Worm (Caenorhabditis elegans) whole organism, mixed stage, embryonic: ENCODE measurements around the gene gba-2.

Source experiments
- M03D4.4 ChIP-seq: sonication (generic microtip); optimal IDR thresholded peaks from 2 replicates; lab custom pipeline; 2017; ENCODE audit warnings: mild to moderate bottlenecking, missing genetic modification characterization, missing compliant biosample characterization
- blmp-1 ChIP-seq: fragments of 150-350 bp; optimal IDR thresholded peaks from 2 replicates; lab custom pipeline; 2014; ENCODE audit warnings: missing biosample characterization, missing genetic modification characterization
- ceh-83 ChIP-seq: fragments of 200-800 bp; sonication (Bioruptor generic); optimal IDR thresholded peaks from 2 replicates; lab custom pipeline; 2018; ENCODE audit warnings: mild to moderate bottlenecking, missing genetic modification characterization, missing compliant biosample characterization
- ces-1 ChIP-seq: fragments of 150-350 bp; optimal IDR thresholded peaks from 2 replicates; lab custom pipeline; 2014; ENCODE audit warnings: missing biosample characterization, missing genetic modification reagents, missing genetic modification characterization
- cnd-1 ChIP-seq: fragments of 200-800 bp; sonication (Bioruptor generic); optimal IDR thresholded peaks from 2 replicates; lab custom pipeline; 2018; ENCODE audit warnings: mild to moderate bottlenecking, missing genetic modification characterization, missing compliant biosample characterization
- drap-1 ChIP-seq: fragments of 200-800 bp; sonication (Bioruptor generic); optimal IDR thresholded peaks from 3 replicates; lab custom pipeline; 2018; ENCODE audit warnings: mild to moderate bottlenecking, missing genetic modification characterization, missing compliant biosample characterization
- elt-1 ChIP-seq: sonication (generic microtip); optimal IDR thresholded peaks from 2 replicates; lab custom pipeline; 2017; ENCODE audit warnings: missing genetic modification characterization, mild to moderate bottlenecking, missing compliant biosample characterization, antibody characterized with exemption, moderate library complexity, borderline replicate concordance; ENCODE audit not compliant: insufficient read depth
- elt-3 ChIP-seq: fragments of 150-350 bp; optimal IDR thresholded peaks from 2 replicates; lab custom pipeline; 2014; ENCODE audit warnings: missing biosample characterization, missing genetic modification characterization
- flh-1 ChIP-seq: fragments of 200-800 bp; sonication (Bioruptor generic); optimal IDR thresholded peaks from 2 replicates; lab custom pipeline; 2018; ENCODE audit warnings: mild to moderate bottlenecking, missing genetic modification characterization, moderate library complexity, missing compliant biosample characterization
- ham-2 ChIP-seq: fragments of 200-800 bp; sonication (Bioruptor generic); optimal IDR thresholded peaks from 2 replicates; lab custom pipeline; 2018; ENCODE audit warnings: mild to moderate bottlenecking, missing genetic modification characterization, missing compliant biosample characterization
- hlh-1 ChIP-seq: fragments of 150-350 bp; optimal IDR thresholded peaks from 2 replicates; lab custom pipeline; 2014; ENCODE audit warnings: missing biosample characterization, missing genetic modification reagents, missing genetic modification characterization
- lin-13 ChIP-seq: fragments of 150-350 bp; optimal IDR thresholded peaks from 2 replicates; lab custom pipeline; 2014; ENCODE audit warnings: missing biosample characterization, missing genetic modification characterization
- lin-32 ChIP-seq: fragments of 200-800 bp; sonication (Bioruptor generic); optimal IDR thresholded peaks from 2 replicates; lab custom pipeline; 2018; ENCODE audit warnings: mild to moderate bottlenecking, missing genetic modification characterization, missing compliant biosample characterization
- lsy-2 ChIP-seq: fragments of 150-350 bp; optimal IDR thresholded peaks from 2 replicates; lab custom pipeline; 2014; ENCODE audit warnings: missing biosample characterization, missing genetic modification characterization
- mab-5 ChIP-seq: fragments of 150-350 bp; optimal IDR thresholded peaks from 2 replicates; lab custom pipeline; 2014; ENCODE audit warnings: missing biosample characterization, missing genetic modification characterization
- mep-1 ChIP-seq: fragments of 150-350 bp; optimal IDR thresholded peaks from 2 replicates; lab custom pipeline; 2017; ENCODE audit warnings: missing biosample characterization, missing genetic modification reagents, missing genetic modification characterization, inconsistent platforms
- mls-2 ChIP-seq: sonication (generic microtip); optimal IDR thresholded peaks from 2 replicates; lab custom pipeline; 2016; ENCODE audit warnings: mild to moderate bottlenecking, missing genetic modification characterization, moderate library complexity, missing compliant biosample characterization
- nhr-12 ChIP-seq: fragments of 150-350 bp; optimal IDR thresholded peaks from 2 replicates; lab custom pipeline; 2014; ENCODE audit warnings: missing biosample characterization, missing genetic modification characterization
- nhr-2 ChIP-seq: fragments of 150-350 bp; optimal IDR thresholded peaks from 2 replicates; lab custom pipeline; 2014; ENCODE audit warnings: missing biosample characterization, missing genetic modification characterization
- nhr-237 ChIP-seq: fragments of 150-350 bp; optimal IDR thresholded peaks from 2 replicates; lab custom pipeline; 2014; ENCODE audit warnings: missing biosample characterization, missing genetic modification characterization
- nhr-28 ChIP-seq: fragments of 150-350 bp; optimal IDR thresholded peaks from 2 replicates; lab custom pipeline; 2014; ENCODE audit warnings: missing biosample characterization, missing genetic modification characterization
- pha-4 ChIP-seq: fragments of 150-350 bp; optimal IDR thresholded peaks from 2 replicates; lab custom pipeline; 2018; ENCODE audit warnings: missing biosample characterization, missing genetic modification reagents, missing genetic modification characterization
- sem-2 ChIP-seq: fragments of 200-800 bp; sonication (Bioruptor generic); optimal IDR thresholded peaks from 2 replicates; lab custom pipeline; 2018; ENCODE audit warnings: mild to moderate bottlenecking, missing genetic modification characterization, missing compliant biosample characterization
- snpc-4 ChIP-seq: fragments of 150-350 bp; optimal IDR thresholded peaks from 2 replicates; lab custom pipeline; 2014; ENCODE audit warnings: missing biosample characterization, missing genetic modification characterization
- sptf-1 ChIP-seq: sonication (generic microtip); optimal IDR thresholded peaks from 2 replicates; lab custom pipeline; 2017; ENCODE audit warnings: mild to moderate bottlenecking, missing genetic modification characterization, moderate library complexity, missing compliant biosample characterization
- unc-120 ChIP-seq: sonication (generic microtip); optimal IDR thresholded peaks from 2 replicates; lab custom pipeline; 2017; ENCODE audit warnings: missing genetic modification characterization, missing compliant biosample characterization; ENCODE audit not compliant: poor library complexity, severe bottlenecking
- unc-39 ChIP-seq: fragments of 150-350 bp; optimal IDR thresholded peaks from 2 replicates; lab custom pipeline; 2014; ENCODE audit warnings: missing biosample characterization, missing genetic modification characterization
- unc-62 ChIP-seq: fragments of 150-350 bp; optimal IDR thresholded peaks from 2 replicates; lab custom pipeline; 2014; ENCODE audit warnings: missing biosample characterization, missing genetic modification reagents, missing genetic modification characterization
- zip-8 ChIP-seq: fragments of 150-350 bp; optimal IDR thresholded peaks from 2 replicates; lab custom pipeline; 2014; ENCODE audit warnings: missing biosample characterization, missing genetic modification characterization

gba-2 gene

ce11 chrII:2195541-2195940 is 9.3 kb upstream of the gba-2 start:
- TF ChIP-seq mep-1 (peak; percentile 27), M03D4.4 (no peak), unc-39 (tag; lab: Kevin White, UChicago) (no peak), ces-1 (GFP tag; lab: Kevin White, UChicago) (peak; percentile 64), pha-4 (tag; lab: Kevin White, UChicago) (peak; percentile 84), sptf-1 (tag; lab: Kevin White, UChicago) (peak; percentile 10), nhr-237 (tag; lab: Kevin White, UChicago) (peak; percentile 42), nhr-12 (tag; lab: Kevin White, UChicago) (no peak), drap-1 (GFP tag; lab: Kevin White, UChicago) (no peak)
- TF ChIP-seq, all 35 proteins: peak for 5

- TF ChIP-seq ham-2 (GFP tag; lab: Kevin White, UChicago) (no peak), lsy-2 (no peak), unc-62 (no peak), hlh-1 (tag; lab: Kevin White, UChicago) (no peak), nhr-28 (no peak)
- TF ChIP-seq, all 35 proteins: peak for 0
Observed at ce11 chrII:2192267-2192666, 6.0 kb upstream of the gba-2 start.

- no peak for TF ChIP-seq lin-32
- no peak for TF ChIP-seq sem-2 (GFP tag; lab: Kevin White, UChicago)
- TF ChIP-seq zip-8 (tag; lab: Kevin White, UChicago): no peak
- no peak for TF ChIP-seq nhr-2 (tag; lab: Kevin White, UChicago)
- no peak for TF ChIP-seq nhr-28
- no peak for TF ChIP-seq cnd-1 (tag; lab: Kevin White, UChicago)
- no peak for TF ChIP-seq mep-1
- TF ChIP-seq snpc-4 (tag; lab: Kevin White, UChicago): no peak
- no peak for TF ChIP-seq lin-13 (tag; lab: Kevin White, UChicago)
Observed at ce11 chrII:2191383-2191782, 5.1 kb upstream of the gba-2 start.

DNA sequence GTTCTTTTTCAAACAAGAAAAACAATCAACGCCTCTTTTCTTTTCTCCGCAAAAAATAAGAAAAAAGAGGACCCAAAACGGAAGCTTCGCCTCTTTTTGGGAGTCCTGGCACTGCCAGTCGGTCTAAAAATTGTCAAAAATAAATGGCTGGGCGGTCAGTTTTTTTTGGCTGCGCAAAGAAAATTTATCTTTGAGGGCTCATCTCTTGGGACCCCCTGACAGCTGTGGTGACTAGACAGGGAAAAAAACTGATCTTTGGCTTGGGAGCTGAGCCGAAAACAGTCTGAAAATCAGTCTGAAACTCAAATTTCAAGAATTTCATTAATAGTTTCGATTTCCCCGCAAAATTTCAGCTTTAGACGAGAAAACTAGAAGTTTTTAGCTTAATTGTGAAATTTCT is 4.3 kb upstream of the gba-2 start:
- TF ChIP-seq snpc-4 (tag; lab: Kevin White, UChicago): no peak
- no peak for TF ChIP-seq zip-8 (tag; lab: Kevin White, UChicago)
- no peak for TF ChIP-seq unc-39 (tag; lab: Kevin White, UChicago)
- no peak for TF ChIP-seq mls-2 (tag; lab: Kevin White, UChicago)
- TF ChIP-seq pha-4 (tag; lab: Kevin White, UChicago): no peak

DNA sequence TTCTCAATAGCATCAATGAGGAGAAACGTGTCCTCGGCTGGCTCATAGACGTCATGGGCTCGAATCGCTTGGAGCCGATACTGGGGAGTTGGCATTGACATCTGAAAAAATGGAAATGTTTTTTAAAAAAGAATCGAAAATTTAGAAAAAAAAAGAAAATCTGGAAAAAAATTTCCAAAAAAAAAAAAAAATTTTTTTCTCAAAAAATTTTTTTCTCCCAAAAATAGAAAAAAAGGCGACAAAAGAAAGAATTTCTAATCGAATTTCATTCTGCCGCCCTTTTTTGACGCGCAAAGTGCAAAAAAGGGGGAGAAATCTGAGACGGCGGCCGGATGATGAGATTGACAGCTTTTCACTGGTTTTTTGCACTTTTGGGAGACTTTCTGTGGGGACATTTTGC is 3.1 kb upstream of the gba-2 start, which contains the start of gene mtq-2:
Gene mtq-2 (minus strand): TSS at position 101 of the 400 bp plus-strand sequence.
- no peak for TF ChIP-seq flh-1 (GFP tag; lab: Kevin White, UChicago)
- no peak for TF ChIP-seq pha-4 (tag; lab: Kevin White, UChicago)
- no peak for TF ChIP-seq M03D4.4
- TF ChIP-seq ham-2 (GFP tag; lab: Kevin White, UChicago): no peak
- TF ChIP-seq cnd-1 (tag; lab: Kevin White, UChicago): no peak
- no peak for TF ChIP-seq unc-39 (tag; lab: Kevin White, UChicago)
- TF ChIP-seq nhr-237 (tag; lab: Kevin White, UChicago): no peak
- no peak for TF ChIP-seq elt-3 (tag; lab: Kevin White, UChicago)
- no peak for TF ChIP-seq unc-120 (tag; lab: Kevin White, UChicago)
- no peak for TF ChIP-seq ceh-83 (GFP tag; lab: Kevin White, UChicago)
- no peak for TF ChIP-seq blmp-1 (tag; lab: Kevin White, UChicago)
- TF ChIP-seq sem-2 (GFP tag; lab: Kevin White, UChicago): no peak
- TF ChIP-seq elt-1 (tag; lab: Kevin White, UChicago): no peak
- no peak for TF ChIP-seq mab-5 (tag; lab: Kevin White, UChicago)
- no peak for TF ChIP-seq sptf-1 (tag; lab: Kevin White, UChicago)

DNA sequence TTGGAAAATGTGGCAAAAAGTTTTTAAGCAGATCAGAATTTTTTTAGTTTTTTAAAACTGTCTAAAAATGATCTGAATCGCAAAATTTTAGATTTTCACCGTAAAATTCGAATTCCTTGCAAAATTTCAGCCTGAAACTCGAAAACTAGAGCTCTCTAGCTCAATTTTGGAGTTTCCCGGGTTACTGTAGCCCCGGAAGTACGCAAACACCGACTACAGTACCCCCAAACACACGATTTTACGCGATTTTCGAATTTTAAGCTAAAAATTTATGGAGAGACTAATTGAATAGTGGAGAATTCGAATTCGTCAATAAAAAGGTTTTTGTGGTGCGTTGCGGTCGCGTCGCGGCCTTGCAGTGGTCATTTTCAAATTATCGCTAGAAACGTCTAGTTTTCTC is 496 bp upstream of the gba-2 start:
- TF ChIP-seq nhr-237 (tag; lab: Kevin White, UChicago) (no peak), lsy-2 (peak; percentile 64)
- TF ChIP-seq, all 35 proteins: peak for 1
